Worm (Caenorhabditis elegans) whole organism, L1 larva: ENCODE measurements around the gene F58E6.11.
A peak's percentile ranks its signal among the peaks of the same experiment; 100 is the strongest.

ENCODE experiments used
- F16B12.6 ChIP-seq: fragments of 150-350 bp; optimal IDR thresholded peaks from 2 replicates; lab custom pipeline; 2014; ENCODE audit warnings: missing biosample characterization, missing genetic modification characterization
- efl-1 ChIP-seq, 4 experiments: fragments of 150-350 bp; optimal IDR thresholded peaks in 3 of 4; peaks in 1 of 4; 1 replicate in 1 of 4; 2 replicates in 3 of 4; lab custom pipeline; 2014; ENCODE audit warnings: missing biosample characterization in 2 of 4, missing genetic modification characterization in 2 of 4, missing genetic modification reagents in 2 of 4
- elt-2 ChIP-seq: sonication (generic microtip); optimal IDR thresholded peaks from 2 replicates; lab custom pipeline; 2016; ENCODE audit warnings: missing genetic modification characterization, mild to moderate bottlenecking, inconsistent platforms, missing compliant biosample characterization, missing genetic modification reagents
- fos-1 ChIP-seq: fragments of 150-350 bp; optimal IDR thresholded peaks from 2 replicates; lab custom pipeline; 2014; ENCODE audit warnings: missing biosample characterization, missing genetic modification characterization
- grh-1 ChIP-seq: fragments of 200-800 bp; sonication (Bioruptor generic); IDR thresholded peaks from 2 replicates; pipeline ENCODE4 v1.3.6; 2022; ENCODE audit warnings: missing genetic modification reagents, missing genetic modification characterization, missing compliant biosample characterization
- hpl-2 ChIP-seq: fragments of 150-350 bp; optimal IDR thresholded peaks from 2 replicates; lab custom pipeline; 2014; ENCODE audit warnings: missing biosample characterization, missing genetic modification reagents, missing genetic modification characterization
- lin-13 ChIP-seq: fragments of 150-350 bp; optimal IDR thresholded peaks from 2 replicates; lab custom pipeline; 2014; ENCODE audit warnings: missing biosample characterization, missing genetic modification reagents, missing genetic modification characterization
- lin-14 ChIP-seq: fragments of 200-800 bp; sonication (Bioruptor generic); optimal IDR thresholded peaks from 2 replicates; lab custom pipeline; 2018; ENCODE audit warnings: mild to moderate bottlenecking, missing genetic modification characterization, moderate library complexity, missing compliant biosample characterization
- lin-15B ChIP-seq: fragments of 150-350 bp; sonication (generic microtip); optimal IDR thresholded peaks from 3 replicates; lab custom pipeline; 2014; ENCODE audit warnings: missing biosample characterization, missing genetic modification characterization
- mab-9 ChIP-seq: fragments of 200-800 bp; sonication (Bioruptor generic); IDR thresholded peaks from 2 replicates; pipeline ENCODE4 v1.3.6; 2022; ENCODE audit warnings: missing genetic modification reagents, missing genetic modification characterization, missing compliant biosample characterization
- mef-2 ChIP-seq: fragments of 150-350 bp; optimal IDR thresholded peaks from 2 replicates; lab custom pipeline; 2014; ENCODE audit warnings: missing biosample characterization, missing genetic modification characterization
- mep-1 ChIP-seq: fragments of 150-350 bp; optimal IDR thresholded peaks from 2 replicates; lab custom pipeline; 2014; ENCODE audit warnings: missing biosample characterization, missing genetic modification characterization
- nhr-11 ChIP-seq: fragments of 150-350 bp; optimal IDR thresholded peaks from 2 replicates; lab custom pipeline; 2014; ENCODE audit warnings: missing biosample characterization, missing genetic modification characterization
- nhr-19 ChIP-seq: fragments of 200-800 bp; sonication (Bioruptor generic); conservative IDR thresholded peaks from 2 replicates; pipeline ENCODE4 v1.3.6; 2022; ENCODE audit warnings: missing genetic modification characterization, missing compliant biosample characterization
- nhr-20 ChIP-seq: sonication (generic microtip); optimal IDR thresholded peaks from 2 replicates; lab custom pipeline; 2016; ENCODE audit warnings: mild to moderate bottlenecking, missing genetic modification characterization, missing compliant biosample characterization
- nhr-237 ChIP-seq: fragments of 150-350 bp; optimal IDR thresholded peaks from 2 replicates; lab custom pipeline; 2014; ENCODE audit warnings: missing biosample characterization, missing genetic modification characterization
- nhr-76 ChIP-seq: sonication (generic microtip); optimal IDR thresholded peaks from 2 replicates; lab custom pipeline; 2017; ENCODE audit warnings: missing biosample characterization, missing genetic modification characterization
- nhr-90 ChIP-seq: sonication (generic microtip); optimal IDR thresholded peaks from 2 replicates; lab custom pipeline; 2016; ENCODE audit warnings: mild to moderate bottlenecking, missing genetic modification characterization, missing compliant biosample characterization; ENCODE audit not compliant: poor library complexity
- pag-3 ChIP-seq: sonication (generic microtip); optimal IDR thresholded peaks from 2 replicates; lab custom pipeline; 2017; ENCODE audit warnings: missing genetic modification characterization, mild to moderate bottlenecking, missing compliant biosample characterization, antibody characterized with exemption, borderline replicate concordance; ENCODE audit not compliant: insufficient read depth
- pqm-1 ChIP-seq: sonication (generic microtip); optimal IDR thresholded peaks from 3 replicates; lab custom pipeline; 2017; ENCODE audit warnings: missing biosample characterization, missing genetic modification characterization

Gene F58E6.11

DNA sequence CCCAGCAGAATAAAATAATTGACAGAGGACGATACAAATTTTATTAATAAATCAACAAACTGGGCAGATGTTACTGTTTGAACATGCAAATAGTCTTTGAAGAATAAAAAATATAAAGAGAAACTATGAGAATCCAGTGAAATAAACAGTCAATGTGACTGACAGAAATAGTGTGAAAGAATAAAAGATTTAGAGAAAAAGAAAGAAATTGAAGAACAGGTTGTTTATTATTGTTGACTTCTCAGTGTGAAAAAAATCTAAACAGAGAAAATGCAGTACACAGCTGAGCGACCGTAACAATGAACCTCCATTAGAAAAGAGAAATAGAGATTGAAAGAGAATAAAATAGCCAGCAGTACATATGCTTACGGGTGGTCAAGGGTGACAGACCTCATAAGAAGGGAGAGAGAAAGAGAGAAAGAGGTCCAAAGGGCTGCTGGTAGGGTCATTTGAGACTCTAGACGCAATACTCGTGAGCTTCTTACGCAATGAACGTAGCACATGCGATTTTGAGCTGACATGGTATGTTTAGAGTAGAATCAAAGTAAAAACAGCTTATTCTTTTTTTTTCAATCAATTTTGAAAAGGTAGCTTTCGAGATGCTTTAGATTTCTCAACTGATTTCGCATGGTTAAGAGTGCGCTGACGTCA is 33.6 kb downstream of the F58E6.11 start, which contains the start of gene slcr-46.3 (continued):
- no peak for TF ChIP-seq lin-13 (GFP tag; lab: Kevin White, UChicago)
- peak; percentile 7 for TF ChIP-seq mep-1 (tag; lab: Kevin White, UChicago)
- no peak for TF ChIP-seq nhr-237
- no peak for TF ChIP-seq fos-1
- no peak for TF ChIP-seq nhr-11
- no peak for TF ChIP-seq F16B12.6 (tag; lab: Kevin White, UChicago)
- TF ChIP-seq nhr-20 (tag; lab: Kevin White, UChicago), result no peak
- TF ChIP-seq lin-14 (GFP tag; lab: Kevin White, UChicago), result peak; percentile 42

DNA sequence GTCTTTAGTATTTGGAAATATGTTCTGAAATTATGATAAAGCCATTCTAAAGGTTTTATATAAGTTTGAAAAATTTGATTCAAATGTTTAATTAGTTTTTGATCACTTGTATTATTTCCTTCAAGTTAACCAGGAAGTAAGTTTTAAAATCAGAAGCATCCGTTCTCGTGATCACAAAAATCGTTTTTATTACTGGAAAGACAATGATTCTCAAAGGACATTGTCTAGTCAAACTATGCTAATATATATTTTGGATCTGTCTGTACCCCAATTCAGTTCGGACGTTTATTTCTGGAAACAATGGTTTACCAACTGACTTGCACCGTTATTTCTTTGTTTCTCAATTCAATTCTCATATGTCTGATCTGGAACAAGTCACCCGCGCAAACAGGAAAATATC is 41.4 kb downstream of the F58E6.11 start, which contains the start of gene str-188:
str-188 (plus strand) TSS at position 301 of the 400 bp plus-strand sequence.
- TF ChIP-seq pqm-1, result no peak
- TF ChIP-seq, all 84 proteins: peak for 0

DNA sequence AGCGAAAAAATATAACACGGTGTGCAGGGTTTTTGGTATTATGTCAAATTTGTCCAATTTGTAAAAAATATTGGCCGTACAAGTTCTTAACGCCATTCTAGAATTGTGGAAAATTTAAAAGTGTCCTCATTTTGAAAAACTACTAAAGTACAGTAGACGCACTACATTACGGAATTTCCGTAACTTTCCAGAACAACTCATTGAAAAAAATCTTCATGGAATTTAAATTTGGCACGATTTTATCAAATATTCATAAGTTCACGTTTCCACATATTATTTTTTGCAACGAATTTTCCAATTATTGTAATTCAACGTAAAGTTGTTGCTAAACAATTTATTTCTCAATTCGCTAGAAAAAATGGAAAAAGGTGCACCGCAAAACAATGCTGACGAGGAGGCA is 42.9 kb downstream of the F58E6.11 start, which contains the start of gene F40F9.3:
F40F9.3 (plus strand) TSS at position 301 of the 400 bp plus-strand sequence.
- no peak for TF ChIP-seq mab-9 (GFP tag; lab: Robert Waterston, UW)

DNA sequence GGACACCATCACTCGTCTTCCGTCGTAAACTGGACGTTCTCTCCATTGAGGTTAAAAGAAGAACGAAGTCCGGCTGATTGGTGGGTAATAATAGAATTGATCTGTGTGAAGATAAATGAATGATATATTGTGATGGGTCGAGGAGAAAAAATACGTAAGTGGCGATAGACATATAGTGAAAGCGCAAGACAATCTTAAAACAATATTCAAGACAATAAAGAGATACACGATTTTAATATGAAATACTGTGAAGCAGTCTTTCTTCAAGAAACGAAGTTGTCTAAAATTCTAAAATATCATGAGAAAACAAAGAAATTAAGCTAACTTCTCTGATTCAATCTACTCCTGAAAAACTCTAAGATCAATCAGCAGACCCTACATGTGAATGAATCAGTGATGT is 44.3 kb downstream of the F58E6.11 start, which contains the start of gene F40F9.10:
F40F9.10 (minus strand) TSS at position 101 of the 400 bp plus-strand sequence.
- TF ChIP-seq pag-3 (tag; lab: Kevin White, UChicago), result no peak
- TF ChIP-seq mep-1 (tag; lab: Kevin White, UChicago), result no peak

DNA sequence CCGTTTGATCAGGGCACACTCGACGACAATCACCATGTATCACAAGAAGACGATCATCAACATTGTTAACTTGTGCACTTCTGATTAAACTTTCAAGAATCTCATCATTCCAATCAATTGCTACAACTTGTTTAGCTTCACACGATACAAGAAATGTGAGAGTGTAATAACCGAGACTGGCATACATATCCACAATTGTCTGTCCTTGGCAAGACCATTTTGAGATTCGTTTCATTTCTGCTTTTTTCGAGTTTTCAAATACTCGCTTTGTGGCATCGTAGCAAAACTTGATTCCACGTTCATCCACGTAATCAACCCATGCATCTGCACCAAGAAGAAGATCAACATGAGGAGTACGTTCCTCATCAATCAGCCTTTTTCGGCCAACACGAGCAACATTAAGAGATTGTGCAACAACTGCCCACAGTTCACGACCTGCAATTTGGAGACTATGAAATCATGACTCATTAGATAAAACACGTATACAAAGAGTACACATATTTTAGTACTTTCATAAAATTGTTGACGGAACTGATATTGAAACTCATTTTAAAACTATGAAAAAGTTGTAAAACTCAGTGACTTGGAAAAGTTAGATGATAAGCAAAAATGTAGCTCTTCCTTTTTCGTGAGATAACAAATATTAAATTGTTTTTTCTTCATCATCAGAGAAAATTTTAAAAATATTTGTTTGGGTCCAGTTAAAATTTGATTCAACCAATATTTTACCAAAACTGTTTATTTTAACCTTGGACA is 45.2 kb downstream of the F58E6.11 start:
- TF ChIP-seq nhr-19 (GFP tag; lab: Robert Waterston, UW) (no peak), nhr-76 (tag; lab: Kevin White, UChicago) (no peak), elt-2 (tag; lab: Kevin White, UChicago) (peak; percentile 51), hpl-2 (GFP tag; lab: Kevin White, UChicago) (no peak), lin-13 (GFP tag; lab: Kevin White, UChicago) (no peak)

DNA sequence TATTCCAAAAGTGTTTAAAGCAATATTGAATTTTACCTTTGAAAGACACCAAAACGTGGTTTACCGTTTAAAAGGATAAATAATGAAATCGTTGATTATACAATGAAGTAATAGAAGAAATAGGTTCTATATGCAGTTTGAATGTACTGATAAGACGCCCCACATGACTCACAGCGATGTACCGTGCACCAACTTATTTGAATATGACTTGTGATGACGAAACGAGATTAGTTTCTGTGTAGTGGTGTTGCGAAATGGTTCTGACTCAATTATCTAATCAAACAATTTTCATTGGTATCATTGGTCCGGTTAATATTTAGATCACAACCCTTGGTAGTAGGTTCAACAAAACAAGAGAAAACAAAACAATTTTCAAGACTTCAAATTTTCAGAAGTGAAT is 46.6 kb downstream of the F58E6.11 start:
- no peak for TF ChIP-seq efl-1 (optimal IDR thresholded peaks at IDR 0.05; lab: Kevin White, UChicago)
- no peak for TF ChIP-seq efl-1 (GFP tag; optimal IDR thresholded peaks at IDR 0.05 in 1 of 2; lab: Kevin White, UChicago)
- TF ChIP-seq elt-2 (tag; lab: Kevin White, UChicago), result peak; percentile 71
- no peak for TF ChIP-seq nhr-90 (tag; lab: Kevin White, UChicago)

DNA sequence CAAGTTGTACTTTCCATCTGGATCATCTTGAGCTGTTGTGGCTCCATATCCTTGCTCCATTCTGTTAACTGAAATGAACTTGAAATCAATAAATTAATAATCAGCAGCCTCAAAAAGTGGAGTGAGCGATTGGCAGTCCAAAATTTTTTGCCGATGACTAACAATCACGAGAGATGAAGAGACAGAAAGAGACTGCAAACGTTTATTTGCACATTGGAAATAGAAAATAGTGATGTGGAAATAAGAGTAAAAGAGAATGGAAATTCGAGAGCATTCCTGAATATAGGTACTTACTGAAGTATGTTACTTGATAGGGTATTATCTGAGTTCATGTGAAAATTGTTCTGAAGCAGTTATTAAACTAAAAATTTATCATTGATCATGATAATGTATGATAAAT is 48.0 kb downstream of the F58E6.11 start, which contains the start of gene tag-120:
tag-120 (minus strand) TSS at position 68 of the 400 bp plus-strand sequence.
- TF ChIP-seq elt-2 (tag; lab: Kevin White, UChicago) (peak; percentile 6), lin-15B (tag; lab: Kevin White, UChicago) (no peak), mef-2 (tag; lab: Kevin White, UChicago) (no peak), grh-1 (GFP tag; lab: Robert Waterston, UW) (no peak)
